Worm (Caenorhabditis elegans) whole organism, young adult: Measurements from ENCODE around the gene R02F11.2.
"Not testable (repeated sequence)": the region's sequence is repeated elsewhere in the genome, so short reads cannot be mapped to it uniquely, and the experiment has no call there.

ENCODE experiments used
- unc-130 ChIP-seq: sonication (generic microtip); optimal IDR thresholded peaks from 2 replicates; lab custom pipeline; 2016; ENCODE audit warnings: missing genetic modification reagents, missing genetic modification characterization, missing compliant biosample characterization
- ztf-25 ChIP-seq: fragments of 200-800 bp; sonication (Bioruptor generic); IDR thresholded peaks from 2 replicates; pipeline ENCODE4 v1.3.6; 2022; ENCODE audit warnings: missing genetic modification reagents, missing genetic modification characterization, missing compliant biosample characterization

- not testable (repeated sequence) for TF ChIP-seq unc-130 (GFP tag; lab: Kevin White, UChicago); ztf-25 (GFP tag; lab: Robert Waterston, UW)
Measured at ce11 chrV:4767537-4767936, 26.9 kb upstream of the R02F11.2 start.
